Worm (Caenorhabditis elegans) whole organism, L1 larva: Measurements from ENCODE around the gene cutl-5.
A peak's percentile ranks its signal among the peaks of the same experiment; 100 is the strongest.

Experiments
- C04F5.9 ChIP-seq: sonication (generic microtip); optimal IDR thresholded peaks from 2 replicates; lab custom pipeline; 2016; ENCODE audit warnings: missing genetic modification characterization, missing compliant biosample characterization
- C16A3.4 ChIP-seq: fragments of 150-350 bp; optimal IDR thresholded peaks from 2 replicates; lab custom pipeline; 2014; ENCODE audit warnings: missing biosample characterization, missing genetic modification characterization
- C34B4.2 ChIP-seq: sonication (generic microtip); optimal IDR thresholded peaks from 2 replicates; lab custom pipeline; 2017; ENCODE audit warnings: mild to moderate bottlenecking, missing genetic modification characterization, missing compliant biosample characterization
- F16B12.6 ChIP-seq: fragments of 150-350 bp; optimal IDR thresholded peaks from 2 replicates; lab custom pipeline; 2014; ENCODE audit warnings: missing biosample characterization, missing genetic modification characterization
- Y116A8C.19 ChIP-seq: sonication (generic microtip); optimal IDR thresholded peaks from 2 replicates; lab custom pipeline; 2016; ENCODE audit warnings: missing compliant biosample characterization, missing genetic modification characterization, borderline replicate concordance
- alr-1 ChIP-seq: fragments of 200-800 bp; sonication (Bioruptor generic); optimal IDR thresholded peaks from 2 replicates; lab custom pipeline; 2018; ENCODE audit warnings: borderline replicate concordance, mild to moderate bottlenecking, missing genetic modification characterization, missing compliant biosample characterization
- aly-2 ChIP-seq: fragments of 150-350 bp; optimal IDR thresholded peaks from 2 replicates; lab custom pipeline; 2014; ENCODE audit warnings: missing biosample characterization, missing genetic modification characterization
- blmp-1 ChIP-seq: fragments of 150-350 bp; optimal IDR thresholded peaks from 2 replicates; lab custom pipeline; 2014; ENCODE audit warnings: missing biosample characterization, missing genetic modification characterization
- ceh-82 ChIP-seq, 3 experiments: fragments of 150-350 bp in 1 of 3; sonication (generic microtip) in 2 of 3; optimal IDR thresholded peaks; 2 replicates each; lab custom pipeline; 2014 to 2017; ENCODE audit warnings: missing biosample characterization in 3 of 3, missing genetic modification characterization in 3 of 3
- ces-1 ChIP-seq: fragments of 150-350 bp; optimal IDR thresholded peaks from 2 replicates; lab custom pipeline; 2014; ENCODE audit warnings: missing biosample characterization, missing genetic modification reagents, missing genetic modification characterization
- dpl-1 ChIP-seq, 3 experiments: fragments of 150-350 bp in 2 of 3; sonication (generic microtip) in 1 of 3; optimal IDR thresholded peaks; 2 replicates each; lab custom pipeline; 2014 to 2017; ENCODE audit warnings: missing biosample characterization in 3 of 3, missing genetic modification characterization in 3 of 3, missing genetic modification reagents in 3 of 3
- egl-13 ChIP-seq: sonication (generic microtip); optimal IDR thresholded peaks from 2 replicates; lab custom pipeline; 2016; ENCODE audit warnings: missing genotype, missing genetic modification reagents, missing genetic modification characterization, missing compliant biosample characterization
- egl-27 ChIP-seq, 2 experiments: fragments of 150-350 bp in 1 of 2; sonication (generic microtip); optimal IDR thresholded peaks; 3 replicates each; lab custom pipeline; 2017 to 2018; ENCODE audit warnings: missing biosample characterization in 2 of 2, missing genetic modification characterization in 2 of 2, missing genetic modification reagents in 2 of 2
- elt-2 ChIP-seq: sonication (generic microtip); optimal IDR thresholded peaks from 2 replicates; lab custom pipeline; 2016; ENCODE audit warnings: missing genetic modification characterization, mild to moderate bottlenecking, inconsistent platforms, missing compliant biosample characterization, missing genetic modification reagents
- elt-3 ChIP-seq, 6 experiments: fragments of 150-350 bp in 1 of 6; sonication (generic microtip); optimal IDR thresholded peaks; 2 replicates each; lab custom pipeline; 2017 to 2018; ENCODE audit warnings: missing biosample characterization in 6 of 6, missing genetic modification characterization in 6 of 6, inconsistent platforms in 1 of 6
- fkh-4 ChIP-seq: sonication (generic microtip); optimal IDR thresholded peaks from 2 replicates; lab custom pipeline; 2016; ENCODE audit warnings: missing compliant biosample characterization, missing genetic modification characterization, borderline replicate concordance
- fkh-8 ChIP-seq: sonication (generic microtip); optimal IDR thresholded peaks from 2 replicates; lab custom pipeline; 2016; ENCODE audit warnings: mild to moderate bottlenecking, missing genetic modification characterization, missing compliant biosample characterization
- fos-1 ChIP-seq: fragments of 150-350 bp; optimal IDR thresholded peaks from 2 replicates; lab custom pipeline; 2014; ENCODE audit warnings: missing biosample characterization, missing genetic modification characterization
- irx-1 ChIP-seq: sonication (generic microtip); optimal IDR thresholded peaks from 2 replicates; lab custom pipeline; 2016; ENCODE audit warnings: missing genetic modification characterization, missing compliant biosample characterization
- isw-1 ChIP-seq: fragments of 200-800 bp; sonication (Bioruptor generic); IDR thresholded peaks from 2 replicates; pipeline ENCODE4 v1.3.6; 2022; ENCODE audit warnings: missing genetic modification characterization, missing compliant biosample characterization
- lin-13 ChIP-seq: fragments of 150-350 bp; optimal IDR thresholded peaks from 2 replicates; lab custom pipeline; 2014; ENCODE audit warnings: missing biosample characterization, missing genetic modification reagents, missing genetic modification characterization
- lin-14 ChIP-seq: fragments of 200-800 bp; sonication (Bioruptor generic); optimal IDR thresholded peaks from 2 replicates; lab custom pipeline; 2018; ENCODE audit warnings: mild to moderate bottlenecking, missing genetic modification characterization, moderate library complexity, missing compliant biosample characterization
- lin-15B ChIP-seq: fragments of 150-350 bp; sonication (generic microtip); optimal IDR thresholded peaks from 3 replicates; lab custom pipeline; 2014; ENCODE audit warnings: missing biosample characterization, missing genetic modification characterization
- lin-35 ChIP-seq, 2 experiments: fragments of 150-350 bp; optimal IDR thresholded peaks; 2 replicates each; lab custom pipeline; 2014; ENCODE audit warnings: missing biosample characterization in 2 of 2, missing genetic modification characterization in 2 of 2, missing genetic modification reagents in 2 of 2
- lir-3 ChIP-seq: sonication (generic microtip); optimal IDR thresholded peaks from 2 replicates; lab custom pipeline; 2016; ENCODE audit warnings: mild to moderate bottlenecking, missing genetic modification characterization, moderate library complexity, missing compliant biosample characterization; ENCODE audit not compliant: poor library complexity
- lsy-2 ChIP-seq, 2 experiments: fragments of 150-350 bp; optimal IDR thresholded peaks; 2 replicates each; lab custom pipeline; 2014; ENCODE audit warnings: missing biosample characterization in 2 of 2, missing genetic modification characterization in 2 of 2
- mef-2 ChIP-seq: fragments of 150-350 bp; optimal IDR thresholded peaks from 2 replicates; lab custom pipeline; 2014; ENCODE audit warnings: missing biosample characterization, missing genetic modification characterization
- mep-1 ChIP-seq: fragments of 150-350 bp; optimal IDR thresholded peaks from 2 replicates; lab custom pipeline; 2014; ENCODE audit warnings: missing biosample characterization, missing genetic modification characterization
- nhr-11 ChIP-seq: fragments of 150-350 bp; optimal IDR thresholded peaks from 2 replicates; lab custom pipeline; 2014; ENCODE audit warnings: missing biosample characterization, missing genetic modification characterization
- nhr-19 ChIP-seq: fragments of 200-800 bp; sonication (Bioruptor generic); conservative IDR thresholded peaks from 2 replicates; pipeline ENCODE4 v1.3.6; 2022; ENCODE audit warnings: missing genetic modification characterization, missing compliant biosample characterization
- nhr-20 ChIP-seq: sonication (generic microtip); optimal IDR thresholded peaks from 2 replicates; lab custom pipeline; 2016; ENCODE audit warnings: mild to moderate bottlenecking, missing genetic modification characterization, missing compliant biosample characterization
- nhr-237 ChIP-seq: fragments of 150-350 bp; optimal IDR thresholded peaks from 2 replicates; lab custom pipeline; 2014; ENCODE audit warnings: missing biosample characterization, missing genetic modification characterization
- nhr-28 ChIP-seq: fragments of 150-350 bp; optimal IDR thresholded peaks from 2 replicates; lab custom pipeline; 2014; ENCODE audit warnings: missing biosample characterization, missing genetic modification characterization
- nhr-47 ChIP-seq: sonication (generic microtip); optimal IDR thresholded peaks from 2 replicates; lab custom pipeline; 2016; ENCODE audit warnings: mild to moderate bottlenecking, missing genetic modification characterization, moderate library complexity, missing compliant biosample characterization
- nhr-71 ChIP-seq: sonication (generic microtip); optimal IDR thresholded peaks from 2 replicates; lab custom pipeline; 2016; ENCODE audit warnings: mild to moderate bottlenecking, missing genetic modification characterization, moderate library complexity, missing compliant biosample characterization
- nhr-84 ChIP-seq: sonication (generic microtip); optimal IDR thresholded peaks from 2 replicates; lab custom pipeline; 2017; ENCODE audit warnings: missing biosample characterization, missing genetic modification characterization
- nhr-85 ChIP-seq: sonication (generic microtip); peaks from one replicate; lab custom pipeline; 2016; ENCODE audit warnings: missing genetic modification characterization, inconsistent platforms, missing compliant biosample characterization
- nhr-90 ChIP-seq: sonication (generic microtip); optimal IDR thresholded peaks from 2 replicates; lab custom pipeline; 2016; ENCODE audit warnings: mild to moderate bottlenecking, missing genetic modification characterization, missing compliant biosample characterization; ENCODE audit not compliant: poor library complexity
- pag-3 ChIP-seq: sonication (generic microtip); optimal IDR thresholded peaks from 2 replicates; lab custom pipeline; 2017; ENCODE audit warnings: missing genetic modification characterization, mild to moderate bottlenecking, missing compliant biosample characterization, antibody characterized with exemption, borderline replicate concordance; ENCODE audit not compliant: insufficient read depth
- pax-3 ChIP-seq: fragments of 200-800 bp; sonication (Bioruptor generic); optimal IDR thresholded peaks from 2 replicates; lab custom pipeline; 2018; ENCODE audit warnings: mild to moderate bottlenecking, missing genetic modification characterization, moderate library complexity, missing compliant biosample characterization
- pqm-1 ChIP-seq: sonication (generic microtip); optimal IDR thresholded peaks from 3 replicates; lab custom pipeline; 2017; ENCODE audit warnings: missing biosample characterization, missing genetic modification characterization
- skn-1 ChIP-seq: fragments of 150-350 bp; optimal IDR thresholded peaks from 2 replicates; lab custom pipeline; 2014; ENCODE audit warnings: missing biosample characterization, missing genetic modification characterization
- snpc-4 ChIP-seq: fragments of 150-350 bp; optimal IDR thresholded peaks from 2 replicates; lab custom pipeline; 2014; ENCODE audit warnings: missing biosample characterization, missing genetic modification characterization
- snu-23 ChIP-seq: sonication (generic microtip); optimal IDR thresholded peaks from 2 replicates; lab custom pipeline; 2016; ENCODE audit warnings: missing genetic modification characterization, missing compliant biosample characterization
- swsn-7 ChIP-seq: sonication (generic microtip); optimal IDR thresholded peaks from 2 replicates; lab custom pipeline; 2016; ENCODE audit warnings: missing genetic modification characterization, missing compliant biosample characterization
- tbx-2 ChIP-seq: sonication (generic microtip); optimal IDR thresholded peaks from 2 replicates; lab custom pipeline; 2016; ENCODE audit warnings: missing genetic modification characterization, missing compliant biosample characterization
- tlp-1 ChIP-seq: fragments of 150-350 bp; optimal IDR thresholded peaks from 2 replicates; lab custom pipeline; 2014; ENCODE audit warnings: missing biosample characterization, missing genetic modification characterization
- unc-62 ChIP-seq: fragments of 150-350 bp; optimal IDR thresholded peaks from 2 replicates; lab custom pipeline; 2014; ENCODE audit warnings: missing biosample characterization, missing genetic modification reagents, missing genetic modification characterization
- unc-86 ChIP-seq: sonication (generic microtip); optimal IDR thresholded peaks from 2 replicates; lab custom pipeline; 2016; ENCODE audit warnings: missing genetic modification characterization, missing compliant biosample characterization

The cutl-5 gene

DNA sequence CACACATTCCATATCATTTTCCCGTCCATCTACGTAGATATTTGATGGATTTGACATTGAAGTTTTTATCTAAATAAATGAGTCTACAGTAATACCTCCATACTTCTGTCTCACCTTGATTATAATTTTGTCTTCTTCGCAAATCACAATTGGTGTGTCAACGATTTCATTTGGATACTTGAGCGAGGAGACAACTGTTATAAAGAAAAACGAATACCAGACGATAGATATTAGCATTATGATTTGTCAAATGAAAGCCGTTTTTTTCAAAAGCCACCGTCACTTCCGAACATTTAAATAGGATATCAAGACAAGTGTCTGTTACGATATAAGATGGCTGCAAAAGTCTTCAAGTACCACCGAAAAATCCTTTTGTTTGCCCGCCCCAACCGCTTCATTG, at the start of gene cutl-5:
cutl-5 (minus strand) TSS at position 269 of the 400 bp plus-strand sequence.
- TF ChIP-seq unc-62 (GFP tag; lab: Kevin White, UChicago) (no peak), C34B4.2 (tag; lab: Kevin White, UChicago) (no peak), mef-2 (tag; lab: Kevin White, UChicago) (no peak), egl-13 (tag; lab: Kevin White, UChicago) (no peak), swsn-7 (tag; lab: Kevin White, UChicago) (no peak), unc-86 (no peak), aly-2 (tag; lab: Kevin White, UChicago) (no peak), blmp-1 (tag; lab: Kevin White, UChicago) (no peak), fkh-4 (no peak), lin-13 (GFP tag; lab: Kevin White, UChicago) (no peak), Y116A8C.19 (tag; lab: Kevin White, UChicago) (no peak), tbx-2 (tag; lab: Kevin White, UChicago) (no peak), C04F5.9 (tag; lab: Kevin White, UChicago) (no peak), egl-27 (tag; optimal IDR thresholded peaks at IDR 0.05; lab: Kevin White, UChicago) (no peak), nhr-85 (tag; lab: Kevin White, UChicago) (no peak)
- TF ChIP-seq, all 84 proteins: peak for 0

DNA sequence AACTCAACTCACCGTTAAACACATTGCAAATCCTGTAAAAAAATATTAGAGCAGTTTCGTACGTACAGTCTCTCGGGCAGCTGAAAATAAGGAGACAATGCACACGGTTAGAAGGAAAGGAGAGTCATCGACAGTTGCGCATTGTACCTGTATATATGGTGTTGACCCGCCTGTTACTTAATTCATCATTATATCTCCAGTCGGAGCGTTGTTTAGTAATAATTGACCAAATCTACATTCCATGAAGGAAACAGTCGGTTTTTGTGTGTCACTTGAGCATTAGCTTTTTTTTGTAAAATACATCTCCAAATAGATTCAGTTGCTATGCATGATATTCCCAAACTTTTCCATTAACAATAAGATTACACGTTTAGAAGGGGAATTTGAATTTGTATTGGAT, 45.8 kb upstream of the cutl-5 start, which contains the start of gene C27H5.12:
C27H5.12 (minus strand) TSS at position 101 of the 400 bp plus-strand sequence.
- TF ChIP-seq nhr-237 (tag; lab: Kevin White, UChicago) (no peak), lin-15B (no peak)

DNA sequence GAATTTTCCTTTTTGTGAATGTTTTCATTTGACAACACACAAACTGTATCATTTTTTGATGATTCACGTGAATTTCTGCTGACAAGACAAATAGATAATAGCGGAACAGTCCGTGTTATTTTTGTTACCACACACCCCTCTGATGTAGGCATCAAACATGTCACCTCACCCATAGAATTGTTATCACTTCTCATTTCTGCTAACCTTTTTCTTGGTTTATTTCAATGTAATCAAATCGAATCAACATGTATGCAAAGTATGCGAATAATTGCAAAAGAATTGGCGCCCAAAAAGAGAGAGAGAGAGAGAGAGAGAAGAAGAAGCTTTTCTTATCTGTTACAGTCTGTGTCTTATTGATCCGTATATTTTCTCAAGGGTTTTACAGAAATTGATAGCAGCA, 41.7 kb upstream of the cutl-5 start:
- TF ChIP-seq nhr-20 (tag; lab: Kevin White, UChicago): peak; percentile 55
- no peak for TF ChIP-seq dpl-1 (GFP tag; optimal IDR thresholded peaks at IDR 0.05; lab: Kevin White, UChicago)
- TF ChIP-seq mep-1 (tag; lab: Kevin White, UChicago): no peak
- TF ChIP-seq lin-14 (GFP tag; lab: Kevin White, UChicago): peak; percentile 40
- no peak for TF ChIP-seq swsn-7 (tag; lab: Kevin White, UChicago)
- TF ChIP-seq isw-1: no peak
- peak in 1 of 2 experiments; percentile 8 for TF ChIP-seq lsy-2 (tag; optimal IDR thresholded peaks at IDR 0.05; lab: Kevin White, UChicago)
- TF ChIP-seq fos-1 (tag; lab: Kevin White, UChicago): no peak
- no peak for TF ChIP-seq ceh-82 (tag; optimal IDR thresholded peaks at IDR 0.05; lab: Kevin White, UChicago)
- peak; percentile 15 for TF ChIP-seq blmp-1 (tag; lab: Kevin White, UChicago)
- TF ChIP-seq irx-1 (tag; lab: Kevin White, UChicago): no peak
- TF ChIP-seq tbx-2 (tag; lab: Kevin White, UChicago): no peak
- peak; percentile 33 for TF ChIP-seq nhr-71
- peak; percentile 61 for TF ChIP-seq nhr-85 (tag; lab: Kevin White, UChicago)
- no peak for TF ChIP-seq nhr-28 (tag; lab: Kevin White, UChicago)
- no peak for TF ChIP-seq pqm-1 (tag; lab: Kevin White, UChicago)
- no peak for TF ChIP-seq snpc-4
- TF ChIP-seq fkh-8: no peak
- TF ChIP-seq alr-1 (tag; lab: Kevin White, UChicago): no peak
- no peak for TF ChIP-seq unc-86
- TF ChIP-seq snu-23 (GFP tag; lab: Kevin White, UChicago): peak; percentile 20
- TF ChIP-seq skn-1 (tag; lab: Kevin White, UChicago): no peak
- no peak for TF ChIP-seq ces-1 (GFP tag; lab: Kevin White, UChicago)
- peak; percentile 83 for TF ChIP-seq elt-2 (tag; lab: Kevin White, UChicago)
- no peak for TF ChIP-seq tlp-1 (tag; lab: Kevin White, UChicago)
- no peak for TF ChIP-seq nhr-237 (tag; lab: Kevin White, UChicago)
- peak in 2 of 6 experiments; percentile 18 to 59 for TF ChIP-seq elt-3 (tag; optimal IDR thresholded peaks at IDR 0.05; lab: Kevin White, UChicago)
- no peak for TF ChIP-seq pax-3 (tag; lab: Kevin White, UChicago)
- peak in 1 of 2 experiments; percentile 50 for TF ChIP-seq lin-35 (GFP tag; optimal IDR thresholded peaks at IDR 0.05; lab: Kevin White, UChicago)
- no peak for TF ChIP-seq nhr-11 (tag; lab: Kevin White, UChicago)
- TF ChIP-seq pag-3 (tag; lab: Kevin White, UChicago): no peak
- no peak for TF ChIP-seq F16B12.6
- TF ChIP-seq nhr-84 (tag; lab: Kevin White, UChicago): no peak
- no peak for TF ChIP-seq lir-3 (tag; lab: Kevin White, UChicago)
- peak; percentile 4 for TF ChIP-seq C16A3.4 (tag; lab: Kevin White, UChicago)
- TF ChIP-seq nhr-19: no peak
- TF ChIP-seq nhr-47 (tag; lab: Kevin White, UChicago): no peak
- TF ChIP-seq nhr-90: peak; percentile 19
